Worm (Caenorhabditis elegans) whole organism, L3 larva: Measurements from ENCODE around the gene ugt-14.

ENCODE experiments used
- R02D3.7 ChIP-seq: fragments of 150-350 bp; optimal IDR thresholded peaks from 2 replicates; lab custom pipeline; 2014; ENCODE audit warnings: missing biosample characterization, missing genetic modification characterization
- aly-2 ChIP-seq: fragments of 150-350 bp; optimal IDR thresholded peaks from 2 replicates; lab custom pipeline; 2014; ENCODE audit warnings: missing biosample characterization, missing genetic modification characterization
- ama-1 ChIP-seq: fragments of 150-350 bp; optimal IDR thresholded peaks from 2 replicates; lab custom pipeline; 2018
- ceh-16 ChIP-seq: sonication (generic microtip); optimal IDR thresholded peaks from 2 replicates; lab custom pipeline; 2017; ENCODE audit warnings: missing biosample characterization, missing genetic modification characterization
- ceh-28 ChIP-seq: fragments of 150-350 bp; optimal IDR thresholded peaks from 2 replicates; lab custom pipeline; 2014; ENCODE audit warnings: missing biosample characterization, missing genetic modification reagents, missing genetic modification characterization
- daf-12 ChIP-seq: fragments of 150-350 bp; optimal IDR thresholded peaks from 2 replicates; lab custom pipeline; 2014; ENCODE audit warnings: missing biosample characterization, missing genetic modification reagents, missing genetic modification characterization
- egl-5 ChIP-seq: fragments of 150-350 bp; optimal IDR thresholded peaks from 2 replicates; lab custom pipeline; 2017; ENCODE audit warnings: missing biosample characterization, missing genetic modification reagents, missing genetic modification characterization, inconsistent platforms
- elt-1 ChIP-seq: fragments of 150-350 bp; optimal IDR thresholded peaks from 2 replicates; lab custom pipeline; 2014; ENCODE audit warnings: missing biosample characterization, missing genetic modification characterization
- elt-2 ChIP-seq: sonication (generic microtip); optimal IDR thresholded peaks from 2 replicates; lab custom pipeline; 2016; ENCODE audit warnings: missing genetic modification reagents, mild to moderate bottlenecking, missing genetic modification characterization, missing compliant biosample characterization
- elt-3 ChIP-seq, 3 experiments: fragments of 150-350 bp in 1 of 3; sonication (generic microtip) in 2 of 3; optimal IDR thresholded peaks; 2 replicates in 2 of 3; 4 replicates in 1 of 3; lab custom pipeline; 2014 to 2017; ENCODE audit warnings: missing biosample characterization in 3 of 3, missing genetic modification characterization in 3 of 3
- fkh-10 ChIP-seq: sonication (generic microtip); optimal IDR thresholded peaks from 2 replicates; lab custom pipeline; 2017; ENCODE audit warnings: missing biosample characterization, missing genetic modification reagents, missing genetic modification characterization
- fkh-2 ChIP-seq: fragments of 150-350 bp; optimal IDR thresholded peaks from 2 replicates; lab custom pipeline; 2014; ENCODE audit warnings: missing biosample characterization, missing genetic modification reagents, missing genetic modification characterization
- fos-1 ChIP-seq: fragments of 150-350 bp; optimal IDR thresholded peaks from 2 replicates; lab custom pipeline; 2014; ENCODE audit warnings: missing biosample characterization, missing genetic modification characterization
- jun-1 ChIP-seq: fragments of 150-350 bp; optimal IDR thresholded peaks from 2 replicates; lab custom pipeline; 2014; ENCODE audit warnings: missing biosample characterization, missing genetic modification reagents, missing genetic modification characterization
- lin-15B ChIP-seq: fragments of 150-350 bp; optimal IDR thresholded peaks from 2 replicates; lab custom pipeline; 2014; ENCODE audit warnings: missing biosample characterization, missing genetic modification characterization
- lin-39 ChIP-seq: fragments of 150-350 bp; optimal IDR thresholded peaks from 2 replicates; lab custom pipeline; 2018; ENCODE audit warnings: missing biosample characterization, missing genetic modification reagents, missing genetic modification characterization
- mdl-1 ChIP-seq: fragments of 150-350 bp; optimal IDR thresholded peaks from 2 replicates; lab custom pipeline; 2014; ENCODE audit warnings: missing biosample characterization, missing genetic modification characterization
- mml-1 ChIP-seq: fragments of 150-350 bp; sonication (generic microtip); optimal IDR thresholded peaks from 3 replicates; lab custom pipeline; 2014; ENCODE audit warnings: missing biosample characterization, missing genetic modification characterization
- nfya-1 ChIP-seq: sonication (generic microtip); optimal IDR thresholded peaks from 2 replicates; lab custom pipeline; 2017; ENCODE audit warnings: missing genetic modification characterization, mild to moderate bottlenecking, missing compliant biosample characterization, antibody characterized with exemption, moderate library complexity; ENCODE audit not compliant: insufficient read depth
- nhr-11 ChIP-seq: fragments of 150-350 bp; optimal IDR thresholded peaks from 2 replicates; lab custom pipeline; 2014; ENCODE audit warnings: missing biosample characterization, missing genetic modification characterization
- nhr-12 ChIP-seq: fragments of 150-350 bp; optimal IDR thresholded peaks from 2 replicates; lab custom pipeline; 2014; ENCODE audit warnings: missing biosample characterization, missing genetic modification characterization
- nhr-23 ChIP-seq: fragments of 150-350 bp; optimal IDR thresholded peaks from 2 replicates; lab custom pipeline; 2014; ENCODE audit warnings: missing biosample characterization, missing genetic modification reagents, missing genetic modification characterization
- nhr-237 ChIP-seq: fragments of 150-350 bp; optimal IDR thresholded peaks from 2 replicates; lab custom pipeline; 2014; ENCODE audit warnings: missing biosample characterization, missing genetic modification characterization
- nhr-25 ChIP-seq: sonication (generic microtip); optimal IDR thresholded peaks from 2 replicates; lab custom pipeline; 2017; ENCODE audit warnings: missing biosample characterization, missing genetic modification characterization
- nhr-28 ChIP-seq: fragments of 150-350 bp; optimal IDR thresholded peaks from 2 replicates; lab custom pipeline; 2014; ENCODE audit warnings: missing biosample characterization, missing genetic modification characterization
- nhr-43 ChIP-seq: sonication (generic microtip); optimal IDR thresholded peaks from 2 replicates; lab custom pipeline; 2016; ENCODE audit warnings: mild to moderate bottlenecking, missing genetic modification characterization, missing compliant biosample characterization; ENCODE audit not compliant: poor library complexity, severe bottlenecking
- nhr-76 ChIP-seq: fragments of 150-350 bp; sonication (generic microtip); optimal IDR thresholded peaks from 5 replicates; lab custom pipeline; 2014; ENCODE audit warnings: missing biosample characterization, missing genetic modification characterization
- nhr-77 ChIP-seq: fragments of 150-350 bp; optimal IDR thresholded peaks from 2 replicates; lab custom pipeline; 2014; ENCODE audit warnings: missing biosample characterization, missing genetic modification characterization
- pha-4 ChIP-seq: fragments of 150-350 bp; optimal IDR thresholded peaks from 2 replicates; lab custom pipeline; 2014; ENCODE audit warnings: missing biosample characterization, missing genetic modification reagents, missing genetic modification characterization
- pqm-1 ChIP-seq: fragments of 150-350 bp; optimal IDR thresholded peaks from 2 replicates; lab custom pipeline; 2017; ENCODE audit warnings: missing biosample characterization, missing genetic modification characterization, inconsistent platforms
- sea-2 ChIP-seq: fragments of 150-350 bp; sonication (generic microtip); optimal IDR thresholded peaks from 4 replicates; lab custom pipeline; 2014; ENCODE audit warnings: missing biosample characterization, missing genetic modification reagents, missing genetic modification characterization
- skn-1 ChIP-seq: fragments of 150-350 bp; optimal IDR thresholded peaks from 2 replicates; lab custom pipeline; 2014; ENCODE audit warnings: missing biosample characterization, missing genetic modification characterization
- snpc-4 ChIP-seq: fragments of 150-350 bp; optimal IDR thresholded peaks from 2 replicates; lab custom pipeline; 2014; ENCODE audit warnings: missing biosample characterization, missing genetic modification characterization
- tbx-2 ChIP-seq: sonication (generic microtip); optimal IDR thresholded peaks from 2 replicates; lab custom pipeline; 2016; ENCODE audit warnings: mild to moderate bottlenecking, missing genetic modification characterization, missing compliant biosample characterization
- unc-39 ChIP-seq: sonication (generic microtip); optimal IDR thresholded peaks from 4 replicates; lab custom pipeline; 2017; ENCODE audit warnings: missing biosample characterization, missing genetic modification characterization
- unc-62 ChIP-seq: fragments of 150-350 bp; sonication (generic microtip); optimal IDR thresholded peaks from 4 replicates; lab custom pipeline; 2014; ENCODE audit warnings: missing biosample characterization, missing genetic modification reagents, missing genetic modification characterization
- zag-1 ChIP-seq: fragments of 150-350 bp; optimal IDR thresholded peaks from 2 replicates; lab custom pipeline; 2014; ENCODE audit warnings: missing biosample characterization, missing genetic modification characterization
- ztf-11 ChIP-seq: fragments of 150-350 bp; optimal IDR thresholded peaks from 2 replicates; lab custom pipeline; 2014; ENCODE audit warnings: missing biosample characterization, missing genetic modification characterization

Gene ugt-14

DNA sequence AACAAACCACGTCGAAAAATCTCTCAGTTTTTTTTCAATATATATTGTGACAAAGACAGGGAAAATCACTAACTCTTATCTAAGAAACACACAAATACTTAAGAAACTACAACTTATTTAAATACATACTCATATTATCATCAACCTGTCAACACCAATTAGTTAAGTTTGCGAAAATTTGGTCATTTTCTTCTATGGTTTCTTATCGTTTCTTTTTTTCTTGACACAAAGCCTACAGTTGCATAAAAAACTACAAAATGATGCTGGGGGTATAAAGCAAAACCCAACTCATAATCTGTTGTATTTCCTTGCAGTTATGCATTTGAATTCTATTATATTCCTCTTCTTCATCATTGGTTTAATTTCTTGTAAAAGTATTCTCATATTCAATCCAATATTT lies 5.0 kb upstream of the ugt-14 start, which contains the start of gene ugt-67:
Gene ugt-67 (plus strand): TSS at position 301 of the 400 bp plus-strand sequence.
- TF ChIP-seq lin-39 (tag; lab: Kevin White, UChicago) (no peak), R02D3.7 (tag; lab: Kevin White, UChicago) (no peak), mdl-1 (tag; lab: Kevin White, UChicago) (no peak), ceh-16 (tag; lab: Kevin White, UChicago) (no peak), ama-1 (lab: Kevin White, UChicago) (no peak), ceh-28 (tag; lab: Kevin White, UChicago) (no peak), lin-15B (tag; lab: Kevin White, UChicago) (no peak), unc-39 (tag; lab: Kevin White, UChicago) (no peak), nhr-77 (tag; lab: Kevin White, UChicago) (no peak), tbx-2 (no peak), nhr-23 (tag; lab: Kevin White, UChicago) (no peak), nhr-28 (tag; lab: Kevin White, UChicago) (no peak), fkh-2 (no peak), fkh-10 (GFP tag; lab: Kevin White, UChicago) (no peak), fos-1 (tag; lab: Kevin White, UChicago) (no peak), pha-4 (tag; lab: Kevin White, UChicago) (no peak), unc-62 (GFP tag; lab: Kevin White, UChicago) (no peak)

ce11 chrV:4903696-4904095 lies 2.4 kb upstream of the ugt-14 start, which contains the start of gene ugt-8:
Gene ugt-8, plus strand, starts transcription at chrV:4903930.
- no peak for TF ChIP-seq elt-2 (tag; lab: Kevin White, UChicago)
- TF ChIP-seq aly-2 (tag; lab: Kevin White, UChicago): no peak
- no peak for TF ChIP-seq elt-3 (tag; optimal IDR thresholded peaks at IDR 0.05; lab: Kevin White, UChicago)
- no peak for TF ChIP-seq daf-12 (tag; lab: Kevin White, UChicago)
- TF ChIP-seq lin-39 (tag; lab: Kevin White, UChicago): no peak
- no peak for TF ChIP-seq pqm-1 (tag; lab: Kevin White, UChicago)
- TF ChIP-seq nhr-43 (tag; lab: Kevin White, UChicago): no peak
- no peak for TF ChIP-seq fkh-2
- TF ChIP-seq nfya-1: no peak

DNA sequence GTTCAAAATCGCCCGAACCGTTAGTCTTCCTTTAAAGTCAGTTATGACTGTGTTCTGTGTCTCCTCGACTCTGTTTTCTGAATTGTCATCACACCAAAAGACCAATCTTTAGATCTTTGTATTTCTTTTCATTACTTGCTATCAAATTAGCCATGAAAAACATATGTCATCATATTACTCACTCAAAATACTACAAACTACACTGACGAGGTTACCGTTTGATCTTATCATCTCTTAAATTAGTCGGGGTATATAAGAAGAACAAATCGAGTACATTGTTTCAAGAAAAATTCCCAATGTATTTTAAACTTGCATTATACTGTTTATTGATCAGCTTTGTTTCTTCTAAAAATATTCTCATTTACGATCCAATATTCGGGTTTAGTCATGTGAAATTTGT lies 2.5 kb downstream of the ugt-14 start, which contains the start of gene ugt-13:
Gene ugt-13 (plus strand): TSS at position 294 of the 400 bp plus-strand sequence.
- TF ChIP-seq ceh-16 (tag; lab: Kevin White, UChicago) (no peak), elt-3 (tag; optimal IDR thresholded peaks at IDR 0.05; lab: Kevin White, UChicago) (peak in 1 of 3 experiments; percentile 43), egl-5 (tag; lab: Kevin White, UChicago) (no peak), nhr-23 (tag; lab: Kevin White, UChicago) (peak; percentile 54), sea-2 (GFP tag; lab: Kevin White, UChicago) (no peak), elt-1 (tag; lab: Kevin White, UChicago) (peak; percentile 9), ztf-11 (tag; lab: Kevin White, UChicago) (no peak), nhr-43 (tag; lab: Kevin White, UChicago) (peak; percentile 49), R02D3.7 (tag; lab: Kevin White, UChicago) (no peak), nhr-25 (tag; lab: Kevin White, UChicago) (peak; percentile 58)

ce11 chrV:4912313-4912712 lies 6.3 kb downstream of the ugt-14 start, which contains the start of gene H23N18.5:
Gene H23N18.5, minus strand, starts transcription at chrV:4912381.
- TF ChIP-seq R02D3.7 (tag; lab: Kevin White, UChicago) (no peak), ztf-11 (tag; lab: Kevin White, UChicago) (no peak), fos-1 (tag; lab: Kevin White, UChicago) (no peak), nhr-23 (tag; lab: Kevin White, UChicago) (peak; percentile 30), nhr-43 (tag; lab: Kevin White, UChicago) (peak; percentile 77), unc-62 (GFP tag; lab: Kevin White, UChicago) (no peak), mml-1 (tag; lab: Kevin White, UChicago) (no peak), elt-1 (tag; lab: Kevin White, UChicago) (peak; percentile 62), nhr-237 (no peak)
- TF ChIP-seq, all 47 proteins: peak for 3

DNA sequence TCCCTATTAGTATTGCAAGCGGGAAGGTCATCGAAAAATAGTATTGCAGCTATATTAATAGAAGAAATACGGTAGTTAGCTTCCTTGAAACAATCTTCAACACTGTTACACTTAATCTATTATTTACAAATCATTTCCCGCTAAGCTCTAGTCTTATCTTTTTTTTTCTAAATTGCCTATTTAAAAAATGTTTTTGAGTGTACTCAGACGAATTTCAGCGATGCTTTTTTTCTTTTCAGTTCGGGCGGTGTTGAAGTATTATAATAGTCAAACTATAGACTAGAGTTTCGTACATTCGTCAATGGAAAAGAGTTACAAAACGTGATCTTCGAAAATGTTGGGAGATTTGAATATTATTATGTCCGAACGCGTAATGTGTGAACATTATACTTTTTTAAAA lies 7.8 kb downstream of the ugt-14 start:
- TF ChIP-seq snpc-4: no peak
- no peak for TF ChIP-seq fkh-2
- TF ChIP-seq elt-3 (tag; optimal IDR thresholded peaks at IDR 0.05; lab: Kevin White, UChicago): no peak
- no peak for TF ChIP-seq zag-1 (tag; lab: Kevin White, UChicago)
- no peak for TF ChIP-seq nhr-11 (tag; lab: Kevin White, UChicago)
- TF ChIP-seq tbx-2: no peak
- TF ChIP-seq elt-2 (tag; lab: Kevin White, UChicago): no peak
- no peak for TF ChIP-seq mdl-1 (tag; lab: Kevin White, UChicago)
- TF ChIP-seq daf-12 (tag; lab: Kevin White, UChicago): no peak
- no peak for TF ChIP-seq nhr-76 (tag; lab: Kevin White, UChicago)
- no peak for TF ChIP-seq skn-1 (tag; lab: Kevin White, UChicago)
- TF ChIP-seq unc-62 (GFP tag; lab: Kevin White, UChicago): no peak
- no peak for TF ChIP-seq ceh-16 (tag; lab: Kevin White, UChicago)
- TF ChIP-seq sea-2 (GFP tag; lab: Kevin White, UChicago): no peak
- no peak for TF ChIP-seq jun-1 (tag; lab: Kevin White, UChicago)
- TF ChIP-seq ztf-11 (tag; lab: Kevin White, UChicago): no peak
- no peak for TF ChIP-seq nhr-43 (tag; lab: Kevin White, UChicago)
- no peak for TF ChIP-seq nhr-12 (tag; lab: Kevin White, UChicago)
